Fruit fly (Drosophila melanogaster) whole organism, embryonic: ENCODE measurements around the gene Jhbp12.

Experiments used
- Aef1 ChIP-seq: fragments of 200-800 bp; sonication (Bioruptor generic); IDR thresholded peaks from 3 replicates; pipeline ENCODE4 v1.3.6; 2022; ENCODE audit warnings: missing biosample characterization, missing genetic modification characterization
- Atf-2 ChIP-seq: fragments of 200-800 bp; sonication (Bioruptor generic); optimal IDR thresholded peaks from 2 replicates; lab custom pipeline; 2016; ENCODE audit warnings: missing biosample characterization, missing genetic modification characterization
- Blimp-1 ChIP-seq: fragments of 200-800 bp; sonication (Bioruptor generic); optimal IDR thresholded peaks from 3 replicates; lab custom pipeline; 2018; ENCODE audit warnings: missing biosample characterization, missing genetic modification characterization, mild to moderate bottlenecking, moderate library complexity, missing genetic modification reagents
- C15 ChIP-seq: fragments of 200-800 bp; sonication (Bioruptor generic); IDR thresholded peaks from 3 replicates; pipeline ENCODE4 v1.3.6; 2022; ENCODE audit warnings: missing biosample characterization, missing genetic modification characterization
- CG10543 ChIP-seq: fragments of 200-800 bp; sonication (Bioruptor generic); optimal IDR thresholded peaks from 3 replicates; lab custom pipeline; 2017; ENCODE audit warnings: missing biosample characterization, mild to moderate bottlenecking, missing genetic modification characterization, moderate library complexity
- CG10654 ChIP-seq: fragments of 200-800 bp; sonication (Bioruptor generic); optimal IDR thresholded peaks from 2 replicates; lab custom pipeline; 2016; ENCODE audit warnings: missing biosample characterization, missing genetic modification characterization
- CG13296 ChIP-seq: fragments of 200-800 bp; sonication (Bioruptor generic); optimal IDR thresholded peaks from 3 replicates; lab custom pipeline; 2018; ENCODE audit warnings: missing biosample characterization, mild to moderate bottlenecking, missing genetic modification characterization
- CG14050 ChIP-seq: fragments of 200-800 bp; sonication (Bioruptor generic); IDR thresholded peaks from 3 replicates; pipeline ENCODE4 v1.3.6; 2022; ENCODE audit warnings: missing biosample characterization, missing genetic modification characterization
- CG1603 ChIP-seq: fragments of 200-800 bp; sonication (Bioruptor generic); optimal IDR thresholded peaks from 2 replicates; lab custom pipeline; 2019; ENCODE audit warnings: missing biosample characterization, mild to moderate bottlenecking, missing genetic modification characterization, moderate library complexity
- CG16779 ChIP-seq: fragments of 200-800 bp; sonication (Bioruptor generic); IDR thresholded peaks from 2 replicates; pipeline ENCODE4 v1.3.6; 2022; ENCODE audit warnings: missing biosample characterization, missing genetic modification characterization
- CG16813 ChIP-seq: fragments of 200-800 bp; sonication (Bioruptor generic); IDR thresholded peaks from 3 replicates; pipeline ENCODE4 v1.3.6; 2022; ENCODE audit warnings: missing biosample characterization, missing genetic modification characterization; ENCODE audit not compliant: partially characterized antibody
- CG16815 ChIP-seq: fragments of 200-800 bp; sonication (Bioruptor generic); optimal IDR thresholded peaks from 3 replicates; lab custom pipeline; 2017; ENCODE audit warnings: missing biosample characterization, mild to moderate bottlenecking, missing genetic modification characterization
- CG16863 ChIP-seq: fragments of 200-800 bp; sonication (Bioruptor generic); optimal IDR thresholded peaks from 3 replicates; lab custom pipeline; 2016; ENCODE audit warnings: missing biosample characterization, missing genetic modification characterization
- CG17612 ChIP-seq: fragments of 200-800 bp; sonication (Bioruptor generic); IDR thresholded peaks from 2 replicates; pipeline ENCODE4 v1.3.6; 2022; ENCODE audit warnings: missing biosample characterization, missing genetic modification characterization
- CG2129 ChIP-seq: fragments of 200-800 bp; sonication (Bioruptor generic); IDR thresholded peaks from 2 replicates; pipeline ENCODE4 v1.3.6; 2022; ENCODE audit warnings: missing biosample characterization, missing genetic modification characterization; ENCODE audit not compliant: partially characterized antibody
- CG2202 ChIP-seq: fragments of 200-800 bp; sonication (Bioruptor generic); optimal IDR thresholded peaks from 2 replicates; lab custom pipeline; 2018; ENCODE audit warnings: missing biosample characterization, mild to moderate bottlenecking, missing genetic modification characterization
- CG2678 ChIP-seq: fragments of 200-800 bp; sonication (Bioruptor generic); optimal IDR thresholded peaks from 3 replicates; lab custom pipeline; 2019; ENCODE audit warnings: missing biosample characterization, mild to moderate bottlenecking, missing genetic modification characterization, moderate library complexity
- CG31365 ChIP-seq: fragments of 200-800 bp; sonication (Bioruptor generic); optimal IDR thresholded peaks from 2 replicates; lab custom pipeline; 2018; ENCODE audit warnings: missing biosample characterization, mild to moderate bottlenecking, missing genetic modification characterization
- CG34422 ChIP-seq: fragments of 200-800 bp; sonication (Bioruptor generic); IDR thresholded peaks from 3 replicates; pipeline ENCODE4 v1.3.6; 2022; ENCODE audit warnings: missing biosample characterization, missing genetic modification characterization
- CG42726 ChIP-seq: fragments of 200-800 bp; sonication (Bioruptor generic); IDR thresholded peaks from 2 replicates; pipeline ENCODE4 v1.3.6; 2022; ENCODE audit warnings: missing biosample characterization, missing genetic modification characterization; ENCODE audit not compliant: partially characterized antibody
- CG6813 ChIP-seq: fragments of 200-800 bp; sonication (Bioruptor generic); optimal IDR thresholded peaks from 2 replicates; lab custom pipeline; 2017; ENCODE audit warnings: missing biosample characterization, missing genetic modification characterization, mild to moderate bottlenecking, moderate library complexity, missing genetic modification reagents
- CG7839 ChIP-seq: fragments of 200-800 bp; sonication (Bioruptor generic); optimal IDR thresholded peaks from 3 replicates; lab custom pipeline; 2018; ENCODE audit warnings: missing biosample characterization, mild to moderate bottlenecking, missing genetic modification characterization, moderate library complexity
- CG7963 ChIP-seq: fragments of 200-800 bp; sonication (Bioruptor generic); IDR thresholded peaks from 3 replicates; pipeline ENCODE4 v1.3.6; 2022; ENCODE audit warnings: missing biosample characterization, missing genetic modification characterization; ENCODE audit not compliant: partially characterized antibody
- CG8924 ChIP-seq: fragments of 200-800 bp; optimal IDR thresholded peaks from 3 replicates; lab custom pipeline; 2019; ENCODE audit warnings: missing biosample characterization, mild to moderate bottlenecking, missing genetic modification characterization, moderate library complexity
- CG9727 ChIP-seq: fragments of 200-800 bp; sonication (Bioruptor generic); optimal IDR thresholded peaks from 3 replicates; lab custom pipeline; 2017; ENCODE audit warnings: missing biosample characterization, mild to moderate bottlenecking, missing genetic modification characterization
- CHES-1-like ChIP-seq: fragments of 200-800 bp; sonication (Bioruptor generic); optimal IDR thresholded peaks from 2 replicates; lab custom pipeline; 2016; ENCODE audit warnings: missing biosample characterization, missing genetic modification characterization
- CTCF ChIP-seq: fragments of 200-800 bp; sonication (Bioruptor generic); optimal IDR thresholded peaks from 2 replicates; lab custom pipeline; 2017; ENCODE audit warnings: missing biosample characterization, mild to moderate bottlenecking, missing genetic modification characterization, moderate library complexity
- CkIIα-i1 ChIP-seq: fragments of 200-800 bp; sonication (Bioruptor generic); IDR thresholded peaks from 2 replicates; pipeline ENCODE4 v1.3.6; 2022; ENCODE audit warnings: missing biosample characterization, missing genetic modification characterization
- ERR ChIP-seq: fragments of 200-800 bp; sonication (Bioruptor generic); optimal IDR thresholded peaks from 2 replicates; lab custom pipeline; 2016; ENCODE audit warnings: missing biosample characterization, missing genetic modification characterization
- H15 ChIP-seq: fragments of 200-800 bp; sonication (Bioruptor generic); IDR thresholded peaks from 3 replicates; pipeline ENCODE4 v1.3.6; 2022; ENCODE audit warnings: missing biosample characterization, missing genetic modification characterization
- Hr39 ChIP-seq: fragments of >200 bp; optimal IDR thresholded peaks from 2 replicates; lab custom pipeline; 2017
- Hsf ChIP-seq: fragments of 200-800 bp; sonication (Bioruptor generic); optimal IDR thresholded peaks from 3 replicates; lab custom pipeline; 2016; ENCODE audit warnings: missing biosample characterization, missing genetic modification characterization
- NFAT ChIP-seq: fragments of 200-800 bp; sonication (Bioruptor generic); IDR thresholded peaks from 2 replicates; pipeline ENCODE4 v1.3.6; 2022; ENCODE audit warnings: missing biosample characterization, missing genetic modification characterization
- Stat92E ChIP-seq, 3 experiments: fragments of >200 bp in 2 of 3; fragments of 200-800 bp in 1 of 3; sonication (Bioruptor generic) in 1 of 3; optimal IDR thresholded peaks; 2 replicates each; lab custom pipeline; 2017 to 2019; ENCODE audit warnings: missing biosample characterization in 3 of 3, missing genetic modification characterization in 3 of 3, mild to moderate bottlenecking in 1 of 3, moderate library complexity in 1 of 3
- Vsx1 ChIP-seq: fragments of 200-800 bp; sonication (Bioruptor generic); optimal IDR thresholded peaks from 2 replicates; lab custom pipeline; 2017; ENCODE audit warnings: missing biosample characterization, mild to moderate bottlenecking, missing genetic modification characterization, missing genetic modification reagents
- Xbp1 ChIP-seq: fragments of 200-800 bp; sonication (Bioruptor generic); optimal IDR thresholded peaks from 3 replicates; lab custom pipeline; 2016; ENCODE audit warnings: missing biosample characterization, mild to moderate bottlenecking, missing genetic modification characterization
- br ChIP-seq: fragments of >200 bp; optimal IDR thresholded peaks from 2 replicates; lab custom pipeline; 2017
- btn ChIP-seq: fragments of 200-800 bp; sonication (Bioruptor generic); optimal IDR thresholded peaks from 2 replicates; lab custom pipeline; 2016; ENCODE audit warnings: missing biosample characterization, missing genetic modification characterization
- caup ChIP-seq: fragments of 200-800 bp; sonication (Bioruptor generic); optimal IDR thresholded peaks from 3 replicates; lab custom pipeline; 2017; ENCODE audit warnings: missing biosample characterization, mild to moderate bottlenecking, missing genetic modification characterization, moderate library complexity; ENCODE audit not compliant: severe bottlenecking
- dimm ChIP-seq: fragments of 200-800 bp; sonication (Bioruptor generic); IDR thresholded peaks from 2 replicates; pipeline ENCODE4 v1.3.6; 2022; ENCODE audit warnings: missing biosample characterization, missing genetic modification characterization
- esg ChIP-seq: fragments of 200-800 bp; sonication (Bioruptor generic); conservative IDR thresholded peaks from 2 replicates; pipeline ENCODE4 v1.3.6; 2022; ENCODE audit warnings: missing biosample characterization, missing genetic modification characterization
- ewg ChIP-seq: fragments of 200-800 bp; sonication (Bioruptor generic); optimal IDR thresholded peaks from 3 replicates; lab custom pipeline; 2017; ENCODE audit warnings: mild to moderate bottlenecking, missing biosample characterization, missing genetic modification reagents, missing genetic modification characterization
- grn ChIP-seq: fragments of 200-800 bp; sonication (Bioruptor generic); optimal IDR thresholded peaks from 3 replicates; lab custom pipeline; 2017; ENCODE audit warnings: missing biosample characterization, missing genetic modification characterization
- jumu ChIP-seq: fragments of 200-800 bp; sonication (Bioruptor generic); optimal IDR thresholded peaks from 3 replicates; lab custom pipeline; 2016; ENCODE audit warnings: missing biosample characterization, missing genetic modification characterization
- mam ChIP-seq: fragments of 200-800 bp; sonication (Bioruptor generic); optimal IDR thresholded peaks from 3 replicates; lab custom pipeline; 2016; ENCODE audit warnings: missing biosample characterization, missing genetic modification characterization
- otp ChIP-seq: fragments of 200-800 bp; sonication (Bioruptor generic); IDR thresholded peaks from 3 replicates; pipeline ENCODE4, ENCODE4 v1.3.6; 2022; ENCODE audit warnings: missing biosample characterization, missing genetic modification characterization
- pnt ChIP-seq: fragments of 200-800 bp; sonication (Bioruptor generic); optimal IDR thresholded peaks from 3 replicates; lab custom pipeline; 2016; ENCODE audit warnings: missing biosample characterization, missing genetic modification characterization
- sc ChIP-seq, 3 experiments: fragments of >200 bp in 2 of 3; fragments of 200-800 bp in 1 of 3; sonication (Bioruptor generic) in 1 of 3; optimal IDR thresholded peaks; 2 replicates in 2 of 3; 3 replicates in 1 of 3; lab custom pipeline; 2017; ENCODE audit warnings: mild to moderate bottlenecking in 1 of 3, missing biosample characterization in 1 of 3, missing genetic modification characterization in 1 of 3, missing genetic modification reagents in 1 of 3
- slbo ChIP-seq: fragments of 200-800 bp; sonication (Bioruptor generic); IDR thresholded peaks from 2 replicates; pipeline ENCODE4 v1.3.6; 2022; ENCODE audit warnings: missing biosample characterization, missing genetic modification characterization
- zfh2 ChIP-seq: fragments of 200-800 bp; sonication (Bioruptor generic); optimal IDR thresholded peaks from 2 replicates; lab custom pipeline; 2016; ENCODE audit warnings: missing biosample characterization, missing genetic modification characterization

Gene Jhbp12

dm6 chr3R:24543033-24543675 lies 18.6 kb downstream of the Jhbp12 start (continued):
- TF ChIP-seq otp (peak; percentile 94), Atf-2 (peak; percentile 73), caup (GFP tag; lab: Kevin White, UChicago) (peak; percentile 92), zfh2 (peak; percentile 86), CG2678 (tag; lab: Kevin White, UChicago) (peak; percentile 94), Hr39 (no peak), CG16779 (GFP tag; lab: Robert Waterston, UW) (peak; percentile 95), esg (peak; percentile 93), Aef1 (GFP tag; lab: Robert Waterston, UW) (peak; percentile 95), Vsx1 (GFP tag; lab: Kevin White, UChicago) (peak; percentile 76), slbo (GFP tag; lab: Robert Waterston, UW) (peak; percentile 98), mam (GFP tag; lab: Kevin White, UChicago) (peak; percentile 94), CG10543 (peak; percentile 95), CG14050 (GFP tag; lab: Robert Waterston, UW) (peak; percentile 92), btn (GFP tag; lab: Kevin White, UChicago) (peak; percentile 21), CG13296 (GFP tag; lab: Kevin White, UChicago) (peak; percentile 92), CG16863 (GFP tag; lab: Kevin White, UChicago) (peak; percentile 80), pnt (GFP tag; lab: Kevin White, UChicago) (peak; percentile 76), CG17612 (GFP tag; lab: Robert Waterston, UW) (peak; percentile 79), CG7963 (GFP tag; lab: Robert Waterston, UW) (no peak), H15 (GFP tag; lab: Robert Waterston, UW) (peak; percentile 94), Blimp-1 (GFP tag; lab: Kevin White, UChicago) (peak; percentile 88), CG2202 (peak; percentile 38), ERR (GFP tag; lab: Kevin White, UChicago) (peak; percentile 78), ewg (GFP tag; lab: Kevin White, UChicago) (peak; percentile 80), br (no peak), CG8924 (tag; lab: Kevin White, UChicago) (peak; percentile 93), C15 (GFP tag; lab: Robert Waterston, UW) (peak; percentile 93), Stat92E (GFP tag; optimal IDR thresholded peaks at IDR 0.05; lab: Kevin White, UChicago) (no peak), CTCF (peak; percentile 30), Xbp1 (peak; percentile 95), CG6813 (GFP tag; lab: Kevin White, UChicago) (peak; percentile 86), CG31365 (peak; percentile 46), CG42726 (GFP tag; lab: Robert Waterston, UW) (no peak), CG1603 (tag; lab: Kevin White, UChicago) (no peak), sc (optimal IDR thresholded peaks at IDR 0.05; lab: Kevin White, UChicago) (no peak), sc (GFP tag; optimal IDR thresholded peaks at IDR 0.05; lab: Kevin White, UChicago) (peak; percentile 59), CG10654 (peak; percentile 71), CG16815 (GFP tag; lab: Kevin White, UChicago) (peak; percentile 73), Hsf (GFP tag; lab: Kevin White, UChicago) (peak; percentile 95), NFAT (GFP tag; lab: Robert Waterston, UW) (peak; percentile 98), CkIIα-i1 (GFP tag; lab: Robert Waterston, UW) (peak; percentile 78), dimm (GFP tag; lab: Robert Waterston, UW) (peak; percentile 85), CG9727 (GFP tag; lab: Kevin White, UChicago) (peak; percentile 88), CG7839 (peak; percentile 96), grn (peak; percentile 57), CG34422 (GFP tag; lab: Robert Waterston, UW) (peak; percentile 97), CG2129 (GFP tag; lab: Robert Waterston, UW) (no peak), CHES-1-like (peak; percentile 70), CG16813 (no peak), jumu (GFP tag; lab: Kevin White, UChicago) (peak; percentile 62)
